Worm (Caenorhabditis elegans): ENCODE results near the gene C25D7.15.

DNA sequence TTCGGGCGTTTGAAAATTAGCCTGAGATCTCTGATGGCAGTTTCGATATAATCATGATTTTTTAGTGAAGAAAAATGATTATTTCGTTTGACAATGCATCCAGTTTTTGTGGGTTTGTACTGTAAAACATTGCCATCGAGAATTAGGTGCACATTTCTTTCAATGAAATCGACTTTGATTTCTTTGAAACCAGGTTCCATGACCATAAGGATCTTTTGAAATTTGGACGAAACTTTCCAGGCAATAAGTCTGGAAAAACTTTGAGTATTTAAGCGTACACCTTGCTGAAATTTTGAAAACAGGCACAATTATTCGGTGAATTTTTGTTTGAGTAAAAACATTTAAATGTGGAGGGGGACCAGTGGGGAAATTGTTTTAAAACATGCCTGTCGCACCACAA is 7.9 kb upstream of the C25D7.15 start:
- TF ChIP-seq med-1 (GFP tag; optimal IDR thresholded peaks at IDR 0.05; ENCODE audit: insufficient read depth) (no peak), flt-1 (GFP tag; IDR thresholded peaks at IDR 0.05) (no peak), cog-1 (tag; optimal IDR thresholded peaks at IDR 0.05) (no peak), T22C8.4 (GFP tag; IDR thresholded peaks at IDR 0.05) (no peak), klf-2 (GFP tag; conservative IDR thresholded peaks at IDR 0.05) (no peak), ref-1 (GFP tag; conservative IDR thresholded peaks at IDR 0.05) (no peak), tab-1 (GFP tag; IDR thresholded peaks at IDR 0.05) (no peak), ztf-29 (GFP tag; IDR thresholded peaks at IDR 0.05) (no peak)
